Worm (Caenorhabditis elegans) whole organism, L1 larva: ENCODE measurements around the gene mtch-1.

Experiments used
- C04F5.9 ChIP-seq: sonication (generic microtip); optimal IDR thresholded peaks from 2 replicates; lab custom pipeline; 2016; ENCODE audit warnings: missing genetic modification characterization, missing compliant biosample characterization
- C16A3.4 ChIP-seq: fragments of 150-350 bp; optimal IDR thresholded peaks from 2 replicates; lab custom pipeline; 2014; ENCODE audit warnings: missing biosample characterization, missing genetic modification characterization
- aha-1 ChIP-seq: fragments of 150-350 bp; optimal IDR thresholded peaks from 2 replicates; lab custom pipeline; 2014; ENCODE audit warnings: missing biosample characterization, missing genetic modification characterization
- blmp-1 ChIP-seq: fragments of 150-350 bp; optimal IDR thresholded peaks from 2 replicates; lab custom pipeline; 2014; ENCODE audit warnings: missing biosample characterization, missing genetic modification characterization
- ceh-63 ChIP-seq: fragments of 200-800 bp; sonication (Bioruptor generic); optimal IDR thresholded peaks from 2 replicates; lab custom pipeline; 2018; ENCODE audit warnings: mild to moderate bottlenecking, missing genetic modification characterization, missing compliant biosample characterization
- dsc-1 ChIP-seq: sonication (generic microtip); optimal IDR thresholded peaks from 2 replicates; lab custom pipeline; 2016; ENCODE audit warnings: mild to moderate bottlenecking, missing genetic modification characterization, missing compliant biosample characterization
- efl-3 ChIP-seq: fragments of 200-800 bp; sonication (Bioruptor generic); optimal IDR thresholded peaks from 2 replicates; lab custom pipeline; 2018; ENCODE audit warnings: mild to moderate bottlenecking, missing genetic modification characterization, missing compliant biosample characterization
- egl-27 ChIP-seq, 2 experiments: fragments of 150-350 bp in 1 of 2; sonication (generic microtip); optimal IDR thresholded peaks; 3 replicates each; lab custom pipeline; 2017 to 2018; ENCODE audit warnings: missing biosample characterization in 2 of 2, missing genetic modification characterization in 2 of 2, missing genetic modification reagents in 2 of 2
- elt-2 ChIP-seq: sonication (generic microtip); optimal IDR thresholded peaks from 2 replicates; lab custom pipeline; 2016; ENCODE audit warnings: missing genetic modification characterization, mild to moderate bottlenecking, inconsistent platforms, missing compliant biosample characterization, missing genetic modification reagents
- elt-3 ChIP-seq, 6 experiments: fragments of 150-350 bp in 1 of 6; sonication (generic microtip); optimal IDR thresholded peaks; 2 replicates each; lab custom pipeline; 2017 to 2018; ENCODE audit warnings: missing biosample characterization in 6 of 6, missing genetic modification characterization in 6 of 6, inconsistent platforms in 1 of 6
- fkh-10 ChIP-seq: sonication (generic microtip); optimal IDR thresholded peaks from 2 replicates; lab custom pipeline; 2017; ENCODE audit warnings: missing biosample characterization, missing genetic modification reagents, missing genetic modification characterization
- fkh-8 ChIP-seq: sonication (generic microtip); optimal IDR thresholded peaks from 2 replicates; lab custom pipeline; 2016; ENCODE audit warnings: mild to moderate bottlenecking, missing genetic modification characterization, missing compliant biosample characterization
- fos-1 ChIP-seq: fragments of 150-350 bp; optimal IDR thresholded peaks from 2 replicates; lab custom pipeline; 2014; ENCODE audit warnings: missing biosample characterization, missing genetic modification characterization
- grh-1 ChIP-seq: fragments of 200-800 bp; sonication (Bioruptor generic); IDR thresholded peaks from 2 replicates; pipeline ENCODE4 v1.3.6; 2022; ENCODE audit warnings: missing genetic modification reagents, missing genetic modification characterization, missing compliant biosample characterization
- hlh-17 ChIP-seq: fragments of 200-800 bp; sonication (Bioruptor generic); optimal IDR thresholded peaks from 2 replicates; lab custom pipeline; 2018; ENCODE audit warnings: missing genetic modification characterization, mild to moderate bottlenecking, missing compliant biosample characterization, moderate library complexity, borderline replicate concordance
- hlh-4 ChIP-seq: sonication (generic microtip); optimal IDR thresholded peaks from 2 replicates; lab custom pipeline; 2016; ENCODE audit warnings: mild to moderate bottlenecking, missing genetic modification characterization, missing compliant biosample characterization
- irx-1 ChIP-seq: sonication (generic microtip); optimal IDR thresholded peaks from 2 replicates; lab custom pipeline; 2016; ENCODE audit warnings: missing genetic modification characterization, missing compliant biosample characterization
- isw-1 ChIP-seq: fragments of 200-800 bp; sonication (Bioruptor generic); IDR thresholded peaks from 2 replicates; pipeline ENCODE4 v1.3.6; 2022; ENCODE audit warnings: missing genetic modification characterization, missing compliant biosample characterization
- lin-14 ChIP-seq: fragments of 200-800 bp; sonication (Bioruptor generic); optimal IDR thresholded peaks from 2 replicates; lab custom pipeline; 2018; ENCODE audit warnings: mild to moderate bottlenecking, missing genetic modification characterization, moderate library complexity, missing compliant biosample characterization
- lin-39 ChIP-seq: fragments of 150-350 bp; optimal IDR thresholded peaks from 2 replicates; lab custom pipeline; 2014; ENCODE audit warnings: missing biosample characterization, missing genetic modification reagents, missing genetic modification characterization
- lsy-2 ChIP-seq, 2 experiments: fragments of 150-350 bp; optimal IDR thresholded peaks; 2 replicates each; lab custom pipeline; 2014; ENCODE audit warnings: missing biosample characterization in 2 of 2, missing genetic modification characterization in 2 of 2
- mep-1 ChIP-seq: fragments of 150-350 bp; optimal IDR thresholded peaks from 2 replicates; lab custom pipeline; 2014; ENCODE audit warnings: missing biosample characterization, missing genetic modification characterization
- nhr-11 ChIP-seq: fragments of 150-350 bp; optimal IDR thresholded peaks from 2 replicates; lab custom pipeline; 2014; ENCODE audit warnings: missing biosample characterization, missing genetic modification characterization
- nhr-12 ChIP-seq: sonication (generic microtip); optimal IDR thresholded peaks from 2 replicates; lab custom pipeline; 2017; ENCODE audit warnings: missing biosample characterization, missing genetic modification characterization
- nhr-19 ChIP-seq: fragments of 200-800 bp; sonication (Bioruptor generic); conservative IDR thresholded peaks from 2 replicates; pipeline ENCODE4 v1.3.6; 2022; ENCODE audit warnings: missing genetic modification characterization, missing compliant biosample characterization
- nhr-20 ChIP-seq: sonication (generic microtip); optimal IDR thresholded peaks from 2 replicates; lab custom pipeline; 2016; ENCODE audit warnings: mild to moderate bottlenecking, missing genetic modification characterization, missing compliant biosample characterization
- nhr-237 ChIP-seq: fragments of 150-350 bp; optimal IDR thresholded peaks from 2 replicates; lab custom pipeline; 2014; ENCODE audit warnings: missing biosample characterization, missing genetic modification characterization
- nhr-28 ChIP-seq: fragments of 150-350 bp; optimal IDR thresholded peaks from 2 replicates; lab custom pipeline; 2014; ENCODE audit warnings: missing biosample characterization, missing genetic modification characterization
- nhr-47 ChIP-seq: sonication (generic microtip); optimal IDR thresholded peaks from 2 replicates; lab custom pipeline; 2016; ENCODE audit warnings: mild to moderate bottlenecking, missing genetic modification characterization, moderate library complexity, missing compliant biosample characterization
- nhr-71 ChIP-seq: sonication (generic microtip); optimal IDR thresholded peaks from 2 replicates; lab custom pipeline; 2016; ENCODE audit warnings: mild to moderate bottlenecking, missing genetic modification characterization, moderate library complexity, missing compliant biosample characterization
- nhr-77 ChIP-seq: fragments of 150-350 bp; optimal IDR thresholded peaks from 2 replicates; lab custom pipeline; 2014; ENCODE audit warnings: missing biosample characterization, missing genetic modification characterization
- nhr-85 ChIP-seq: sonication (generic microtip); peaks from one replicate; lab custom pipeline; 2016; ENCODE audit warnings: missing genetic modification characterization, inconsistent platforms, missing compliant biosample characterization
- nhr-90 ChIP-seq: sonication (generic microtip); optimal IDR thresholded peaks from 2 replicates; lab custom pipeline; 2016; ENCODE audit warnings: mild to moderate bottlenecking, missing genetic modification characterization, missing compliant biosample characterization; ENCODE audit not compliant: poor library complexity
- pqm-1 ChIP-seq: sonication (generic microtip); optimal IDR thresholded peaks from 3 replicates; lab custom pipeline; 2017; ENCODE audit warnings: missing biosample characterization, missing genetic modification characterization
- rnt-1 ChIP-seq: sonication (generic microtip); optimal IDR thresholded peaks from 2 replicates; lab custom pipeline; 2016; ENCODE audit warnings: mild to moderate bottlenecking, missing genetic modification characterization, moderate library complexity, missing compliant biosample characterization
- snu-23 ChIP-seq: sonication (generic microtip); optimal IDR thresholded peaks from 2 replicates; lab custom pipeline; 2016; ENCODE audit warnings: missing genetic modification characterization, missing compliant biosample characterization
- sptf-1 ChIP-seq: fragments of 150-350 bp; optimal IDR thresholded peaks from 2 replicates; lab custom pipeline; 2014; ENCODE audit warnings: missing biosample characterization, missing genetic modification characterization
- swsn-7 ChIP-seq: sonication (generic microtip); optimal IDR thresholded peaks from 2 replicates; lab custom pipeline; 2016; ENCODE audit warnings: missing genetic modification characterization, missing compliant biosample characterization
- tbx-2 ChIP-seq: sonication (generic microtip); optimal IDR thresholded peaks from 2 replicates; lab custom pipeline; 2016; ENCODE audit warnings: missing genetic modification characterization, missing compliant biosample characterization
- unc-62 ChIP-seq: fragments of 150-350 bp; optimal IDR thresholded peaks from 2 replicates; lab custom pipeline; 2014; ENCODE audit warnings: missing biosample characterization, missing genetic modification reagents, missing genetic modification characterization
- vab-15 ChIP-seq: sonication (generic microtip); optimal IDR thresholded peaks from 2 replicates; lab custom pipeline; 2017; ENCODE audit warnings: missing genotype, mild to moderate bottlenecking, missing genetic modification characterization, missing compliant biosample characterization
- xbp-1 ChIP-seq: sonication (generic microtip); optimal IDR thresholded peaks from 2 replicates; lab custom pipeline; 2016; ENCODE audit warnings: missing genetic modification characterization, missing compliant biosample characterization
- zag-1 ChIP-seq: fragments of 150-350 bp; optimal IDR thresholded peaks from 2 replicates; lab custom pipeline; 2014; ENCODE audit warnings: missing biosample characterization, missing genetic modification characterization
- ztf-11 ChIP-seq, 2 experiments: sonication (generic microtip); optimal IDR thresholded peaks; 2 replicates each; lab custom pipeline; 2016 to 2017; ENCODE audit warnings: missing genetic modification characterization in 2 of 2, missing biosample characterization in 1 of 2, missing compliant biosample characterization in 1 of 2
- ztf-4 ChIP-seq: fragments of 150-350 bp; optimal IDR thresholded peaks from 2 replicates; lab custom pipeline; 2014; ENCODE audit warnings: missing biosample characterization, missing genetic modification characterization

Gene mtch-1

ce11 chrII:7420157-7420556, 46.2 kb upstream of the mtch-1 start (continued):
- TF ChIP-seq nhr-20 (tag; lab: Kevin White, UChicago) (peak; percentile 21), hlh-17 (GFP tag; lab: Kevin White, UChicago) (no peak), fkh-8 (tag; lab: Kevin White, UChicago) (no peak), irx-1 (no peak), ceh-63 (GFP tag; lab: Kevin White, UChicago) (no peak), efl-3 (no peak), vab-15 (no peak)

ce11 chrII:7419563-7419962, 45.6 kb upstream of the mtch-1 start:
- no peak for TF ChIP-seq hlh-4 (tag; lab: Kevin White, UChicago)
- TF ChIP-seq lin-14, result peak; percentile 55
- peak; percentile 32 for TF ChIP-seq rnt-1 (tag; lab: Kevin White, UChicago)

ce11 chrII:7413764-7414163, 39.8 kb upstream of the mtch-1 start:
- TF ChIP-seq ztf-11 (tag; optimal IDR thresholded peaks at IDR 0.05; lab: Kevin White, UChicago) (no peak), nhr-85 (tag; lab: Kevin White, UChicago) (no peak), hlh-17 (GFP tag; lab: Kevin White, UChicago) (no peak), aha-1 (no peak), fkh-8 (tag; lab: Kevin White, UChicago) (no peak), xbp-1 (tag; lab: Kevin White, UChicago) (no peak), lsy-2 (tag; optimal IDR thresholded peaks at IDR 0.05; lab: Kevin White, UChicago) (no peak), nhr-12 (tag; lab: Kevin White, UChicago) (no peak), swsn-7 (tag; lab: Kevin White, UChicago) (no peak), mep-1 (tag; lab: Kevin White, UChicago) (no peak), lin-39 (tag; lab: Kevin White, UChicago) (no peak), blmp-1 (tag; lab: Kevin White, UChicago) (no peak), fos-1 (tag; lab: Kevin White, UChicago) (no peak), isw-1 (GFP tag; lab: Robert Waterston, UW) (no peak), unc-62 (GFP tag; lab: Kevin White, UChicago) (no peak), C04F5.9 (tag; lab: Kevin White, UChicago) (no peak), nhr-47 (no peak), zag-1 (tag; lab: Kevin White, UChicago) (no peak)

- TF ChIP-seq nhr-237 (tag; lab: Kevin White, UChicago) (no peak), egl-27 (tag; optimal IDR thresholded peaks at IDR 0.05; lab: Kevin White, UChicago) (no peak), aha-1 (no peak), elt-2 (tag; lab: Kevin White, UChicago) (no peak), blmp-1 (tag; lab: Kevin White, UChicago) (peak; percentile 76), sptf-1 (tag; lab: Kevin White, UChicago) (no peak), lin-14 (peak; percentile 44), nhr-19 (GFP tag; lab: Robert Waterston, UW) (peak; percentile 18), fkh-10 (GFP tag; lab: Kevin White, UChicago) (no peak), nhr-85 (tag; lab: Kevin White, UChicago) (peak; percentile 91), C16A3.4 (tag; lab: Kevin White, UChicago) (no peak), nhr-71 (tag; lab: Kevin White, UChicago) (peak; percentile 59), ztf-4 (tag; lab: Kevin White, UChicago) (no peak), efl-3 (no peak), mep-1 (tag; lab: Kevin White, UChicago) (no peak), dsc-1 (tag; lab: Kevin White, UChicago) (peak; percentile 12), vab-15 (no peak), lsy-2 (tag; optimal IDR thresholded peaks at IDR 0.05; lab: Kevin White, UChicago) (no peak), snu-23 (peak; percentile 14), nhr-28 (no peak), grh-1 (GFP tag; lab: Robert Waterston, UW) (peak; percentile 36; the same call in 1 of the 2 replicates), nhr-11 (tag; lab: Kevin White, UChicago) (no peak), nhr-20 (tag; lab: Kevin White, UChicago) (peak; percentile 49), nhr-90 (tag; lab: Kevin White, UChicago) (no peak), C04F5.9 (tag; lab: Kevin White, UChicago) (no peak), hlh-4 (tag; lab: Kevin White, UChicago) (no peak), elt-3 (tag; optimal IDR thresholded peaks at IDR 0.05; lab: Kevin White, UChicago) (peak in 5 of 6 experiments; percentile 32 to 73 (median 61)), tbx-2 (tag; lab: Kevin White, UChicago) (peak; percentile 37), pqm-1 (tag; lab: Kevin White, UChicago) (no peak), ztf-11 (tag; optimal IDR thresholded peaks at IDR 0.05; lab: Kevin White, UChicago) (no peak), nhr-77 (no peak)
- TF ChIP-seq, all 84 proteins: peak for 11
Observed at ce11 chrII:7413275-7413674, 39.3 kb upstream of the mtch-1 start.
